Fruit fly (Drosophila melanogaster) whole organism, pupa: ENCODE measurements around the gene CG43072.

Experiments
- CG10348 ChIP-seq: fragments of 200-800 bp; sonication (Bioruptor generic); IDR thresholded peaks from 2 replicates; pipeline ENCODE4 v1.3.6; 2022; ENCODE audit warnings: missing biosample characterization, missing genetic modification characterization
- CG12605 ChIP-seq: fragments of 200-800 bp; sonication (Bioruptor generic); IDR thresholded peaks from 2 replicates; pipeline ENCODE4 v1.3.6; 2022; ENCODE audit warnings: missing biosample characterization, missing genetic modification characterization
- CG13204 ChIP-seq: fragments of 200-800 bp; sonication (Bioruptor generic); optimal IDR thresholded peaks from 2 replicates; lab custom pipeline; 2018; ENCODE audit warnings: missing biosample characterization, mild to moderate bottlenecking, missing genetic modification characterization, moderate library complexity
- CG14655 ChIP-seq: fragments of 200-800 bp; sonication (Bioruptor generic); optimal IDR thresholded peaks from 3 replicates; lab custom pipeline; 2017; ENCODE audit warnings: mild to moderate bottlenecking, missing biosample characterization, missing genetic modification reagents, missing genetic modification characterization
- CG34367 ChIP-seq: fragments of 200-800 bp; sonication (Bioruptor generic); optimal IDR thresholded peaks from 2 replicates; lab custom pipeline; 2018; ENCODE audit warnings: missing biosample characterization, mild to moderate bottlenecking, missing genetic modification characterization
- CG8301 ChIP-seq: fragments of 200-800 bp; sonication (Bioruptor generic); optimal IDR thresholded peaks from 2 replicates; lab custom pipeline; 2018; ENCODE audit warnings: missing biosample characterization, mild to moderate bottlenecking, missing genetic modification characterization
- EcR ChIP-seq: fragments of 200-800 bp; sonication (Bioruptor generic); optimal IDR thresholded peaks from 3 replicates; lab custom pipeline; 2019; ENCODE audit warnings: missing biosample characterization, missing genetic modification characterization, mild to moderate bottlenecking, moderate library complexity, missing genetic modification reagents
- Ets98B ChIP-seq: fragments of 200-800 bp; sonication (Bioruptor generic); IDR thresholded peaks from 2 replicates; pipeline ENCODE4 v1.3.6; 2022; ENCODE audit warnings: missing biosample characterization, missing genetic modification characterization
- Pif1A ChIP-seq: fragments of 200-800 bp; sonication (Bioruptor generic); optimal IDR thresholded peaks from 3 replicates; lab custom pipeline; 2016; ENCODE audit warnings: missing biosample characterization, missing genetic modification characterization
- Pif1B ChIP-seq: fragments of 200-800 bp; sonication (Bioruptor generic); optimal IDR thresholded peaks from 3 replicates; lab custom pipeline; 2016; ENCODE audit warnings: missing biosample characterization, missing genetic modification characterization
- fd96Ca ChIP-seq: fragments of 200-800 bp; sonication (Bioruptor generic); IDR thresholded peaks from 3 replicates; pipeline ENCODE4 v1.3.6; 2022; ENCODE audit warnings: missing biosample characterization, missing genetic modification characterization
- gl ChIP-seq: fragments of 200-800 bp; sonication (Bioruptor generic); optimal IDR thresholded peaks from 2 replicates; lab custom pipeline; 2018; ENCODE audit warnings: missing biosample characterization, mild to moderate bottlenecking, missing genetic modification characterization
- rn ChIP-seq: fragments of 200-800 bp; sonication (Bioruptor generic); IDR thresholded peaks from 2 replicates; pipeline ENCODE4 v1.3.6; 2022; ENCODE audit warnings: missing biosample characterization, missing genetic modification characterization

DNA sequence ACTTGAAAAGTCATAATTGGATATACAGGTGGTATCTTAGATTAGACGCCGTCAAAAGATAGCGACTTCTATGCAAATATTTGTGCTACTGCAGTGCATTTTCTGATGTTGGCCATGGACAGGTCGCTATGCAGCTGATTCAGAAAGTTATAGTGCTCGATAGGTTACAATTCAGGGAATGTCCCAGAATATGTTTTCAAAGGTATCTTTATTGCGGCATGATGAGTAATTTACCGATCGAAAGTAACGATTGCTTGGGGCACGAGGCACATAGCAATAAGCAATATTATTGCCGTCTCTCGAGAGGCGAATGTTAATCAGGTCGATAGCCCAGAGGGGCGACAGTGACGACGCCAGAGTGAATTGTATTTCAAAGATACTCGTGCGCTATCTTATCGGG, 4.4 kb downstream of the CG43072 start:
- TF ChIP-seq CG10348 (GFP tag; lab: Robert Waterston, UW) (no peak), CG12605 (GFP tag; lab: Robert Waterston, UW) (no peak), CG14655 (GFP tag; lab: Kevin White, UChicago) (no peak), CG34367 (no peak), CG8301 (no peak), Pif1B (no peak), Ets98B (GFP tag; lab: Robert Waterston, UW) (no peak), gl (tag; lab: Kevin White, UChicago) (no peak), rn (GFP tag; lab: Robert Waterston, UW) (no peak), fd96Ca (GFP tag; lab: Robert Waterston, UW) (no peak), EcR (GFP tag; lab: Kevin White, UChicago) (no peak), Pif1A (GFP tag; lab: Kevin White, UChicago) (no peak), CG13204 (GFP tag; lab: Kevin White, UChicago) (no peak)
